Fruit fly (Drosophila melanogaster): ENCODE measurements around the gene Diedel2.

The Diedel2 gene

dm6 chr3R:29625883-29626282 is 17.6 kb downstream of the Diedel2 start (continued):
- peak; percentile 40 for TF ChIP-seq CG10669 (GFP tag; optimal IDR thresholded peaks at IDR 0.05)
- TF ChIP-seq CG3032 (tag; optimal IDR thresholded peaks at IDR 0.05) = no peak
- peak; percentile 23 for TF ChIP-seq topi (GFP tag; optimal IDR thresholded peaks at IDR 0.05)
- peak; percentile 27 for TF ChIP-seq Hr39 (GFP tag; optimal IDR thresholded peaks at IDR 0.05)
- peak; percentile 49 for TF ChIP-seq CG31627 (GFP tag; optimal IDR thresholded peaks at IDR 0.05)
- no peak for TF ChIP-seq net (GFP tag; optimal IDR thresholded peaks at IDR 0.05)
- TF ChIP-seq CG4318 (GFP tag; optimal IDR thresholded peaks at IDR 0.05) = no peak
- peak; percentile 12 for TF ChIP-seq CG32006 (GFP tag; optimal IDR thresholded peaks at IDR 0.05)
- no peak for TF ChIP-seq CG7368 (GFP tag; optimal IDR thresholded peaks at IDR 0.05)
- TF ChIP-seq Blimp-1 (GFP tag; optimal IDR thresholded peaks at IDR 0.05) = no peak
- TF ChIP-seq ss (GFP tag; optimal IDR thresholded peaks at IDR 0.05) = no peak
- TF ChIP-seq Ets21C (GFP tag; optimal IDR thresholded peaks at IDR 0.05) = no peak
- peak; percentile 28 for TF ChIP-seq acj6 (GFP tag; optimal IDR thresholded peaks at IDR 0.05)
- peak; percentile 31 for TF ChIP-seq Sox14 (GFP tag; optimal IDR thresholded peaks at IDR 0.05)
- TF ChIP-seq CG6163 (GFP tag; IDR thresholded peaks at IDR 0.05) = peak; percentile 52; the same call in 2 of the 3 replicates
- no peak for TF ChIP-seq Eip93F (GFP tag; optimal IDR thresholded peaks at IDR 0.05)
- 0 out of 3 replicates have a peak, but pooled peaks have one; percentile 36 for TF ChIP-seq eg (GFP tag; IDR thresholded peaks at IDR 0.05)

dm6 chr3R:29651488-29651887 is 43.2 kb downstream of the Diedel2 start:
- TF ChIP-seq spab (GFP tag; optimal IDR thresholded peaks at IDR 0.05) (no peak), CG31627 (GFP tag; optimal IDR thresholded peaks at IDR 0.05) (peak; percentile 12)
